Fruit fly (Drosophila melanogaster): ENCODE measurements around the gene Jhbp6.
A peak's percentile ranks its signal among the peaks of the same experiment; 100 is the strongest.

Gene Jhbp6

DNA sequence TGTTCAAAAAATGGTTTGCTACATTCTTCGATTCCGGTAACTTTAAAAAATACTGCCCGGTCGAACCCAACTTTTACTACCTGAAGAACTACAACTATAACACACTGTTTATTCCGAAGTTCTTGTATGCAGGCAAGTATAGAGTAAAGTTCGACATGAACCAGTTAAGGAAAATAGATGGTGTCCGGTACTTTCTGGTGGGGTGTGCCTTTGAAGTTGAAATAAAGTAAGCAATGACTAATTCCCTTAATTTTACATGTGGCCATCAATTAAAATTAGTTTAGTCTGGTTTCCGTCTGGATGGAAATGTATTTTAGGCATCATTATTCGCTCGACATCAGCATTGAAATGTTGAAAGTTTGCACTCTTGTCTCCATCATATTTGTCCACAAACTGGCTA is 23.7 kb upstream of the Jhbp6 start, which contains the start of gene CG33767:
Gene CG33767 (plus strand): TSS at position 301 of the 400 bp plus-strand sequence.
- TF ChIP-seq svp (GFP tag) (no peak), achi (GFP tag; optimal IDR thresholded peaks at IDR 0.05) (no peak), acj6 (GFP tag; optimal IDR thresholded peaks at IDR 0.05) (no peak), CG11762 (GFP tag; optimal IDR thresholded peaks at IDR 0.05; ENCODE audit: insufficient read depth) (no peak), Hr4 (GFP tag; optimal IDR thresholded peaks at IDR 0.05) (no peak), CG11294 (GFP tag; IDR thresholded peaks at IDR 0.05) (no peak), Smox (GFP tag; optimal IDR thresholded peaks at IDR 0.05) (no peak), lz (GFP tag; optimal IDR thresholded peaks at IDR 0.05) (no peak), CG15336 (GFP tag; IDR thresholded peaks at IDR 0.05) (no peak)

DNA sequence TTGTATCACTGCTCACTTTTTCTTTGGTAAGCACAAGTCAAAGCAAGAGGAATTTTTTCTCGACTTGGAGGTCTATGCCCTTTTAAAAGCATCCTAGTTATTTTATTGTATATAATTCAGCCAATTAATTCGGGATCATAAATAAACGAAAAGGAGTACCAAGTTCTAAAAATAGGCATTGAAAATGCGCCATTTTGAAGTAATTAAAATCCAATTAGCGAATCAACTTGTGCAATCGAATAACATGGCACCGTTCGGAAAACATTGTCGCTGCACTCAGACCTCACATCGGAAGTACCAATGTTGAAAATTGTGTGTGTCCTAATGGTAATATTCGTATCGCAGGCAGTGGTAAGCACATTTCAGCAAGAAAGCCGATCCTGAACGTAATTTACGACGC is 22.9 kb upstream of the Jhbp6 start, which contains the start of gene CG33768:
Gene CG33768 (plus strand): TSS at position 301 of the 400 bp plus-strand sequence.
- TF ChIP-seq CG6792 (GFP tag; optimal IDR thresholded peaks at IDR 0.05) (no peak), Gug (GFP tag; IDR thresholded peaks at IDR 0.05) (no peak), CG6808 (GFP tag; optimal IDR thresholded peaks at IDR 0.05) (no peak), achi (GFP tag; optimal IDR thresholded peaks at IDR 0.05) (no peak), esn (GFP tag; optimal IDR thresholded peaks at IDR 0.05) (no peak), CG11902 (GFP tag; optimal IDR thresholded peaks at IDR 0.05) (no peak), CG8632 (GFP tag; optimal IDR thresholded peaks at IDR 0.05) (no peak), lz (GFP tag; optimal IDR thresholded peaks at IDR 0.05) (no peak), CG1621 (tag; optimal IDR thresholded peaks at IDR 0.05) (no peak), fd85E (GFP tag; optimal IDR thresholded peaks at IDR 0.05) (no peak), cyc (GFP tag; optimal IDR thresholded peaks at IDR 0.05) (no peak), Eip75B (GFP tag; optimal IDR thresholded peaks at IDR 0.05) (no peak)

DNA sequence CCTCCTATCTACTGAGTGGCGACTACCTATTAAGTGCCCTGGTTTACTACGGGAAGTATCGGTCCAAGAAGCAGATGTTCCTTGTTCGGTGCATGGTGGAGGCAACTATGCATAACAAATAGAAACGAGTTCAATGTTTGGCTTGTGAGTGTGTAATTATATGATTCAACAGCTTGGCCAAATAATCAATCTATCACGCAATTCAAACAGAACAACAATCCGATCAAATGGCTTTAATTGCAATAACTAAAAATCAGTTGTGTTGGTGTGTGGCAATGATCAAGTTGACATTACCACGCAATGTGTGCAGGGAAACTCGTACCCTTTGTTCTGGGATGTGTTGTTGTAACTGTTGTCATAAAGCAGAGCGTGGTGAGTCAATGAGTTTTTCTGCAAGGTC is 22.1 kb upstream of the Jhbp6 start, which contains the start of gene CG33769:
Gene CG33769 (plus strand): TSS at position 301 of the 400 bp plus-strand sequence.
- TF ChIP-seq Hr39 (GFP tag; optimal IDR thresholded peaks at IDR 0.05) = no peak
- TF ChIP-seq CG11294 (GFP tag; IDR thresholded peaks at IDR 0.05) = no peak
- TF ChIP-seq CG1621 (tag; optimal IDR thresholded peaks at IDR 0.05) = no peak
- TF ChIP-seq achi (GFP tag; optimal IDR thresholded peaks at IDR 0.05) = no peak
- no peak for TF ChIP-seq eg (GFP tag; IDR thresholded peaks at IDR 0.05)
- no peak for TF ChIP-seq lz (GFP tag; optimal IDR thresholded peaks at IDR 0.05)
- no peak for TF ChIP-seq CG10669 (GFP tag; optimal IDR thresholded peaks at IDR 0.05)
- no peak for TF ChIP-seq CG15336 (GFP tag; IDR thresholded peaks at IDR 0.05)
- TF ChIP-seq fkh (GFP tag; optimal IDR thresholded peaks at IDR 0.05) = no peak
- no peak for TF ChIP-seq salr (GFP tag; optimal IDR thresholded peaks at IDR 0.05)

DNA sequence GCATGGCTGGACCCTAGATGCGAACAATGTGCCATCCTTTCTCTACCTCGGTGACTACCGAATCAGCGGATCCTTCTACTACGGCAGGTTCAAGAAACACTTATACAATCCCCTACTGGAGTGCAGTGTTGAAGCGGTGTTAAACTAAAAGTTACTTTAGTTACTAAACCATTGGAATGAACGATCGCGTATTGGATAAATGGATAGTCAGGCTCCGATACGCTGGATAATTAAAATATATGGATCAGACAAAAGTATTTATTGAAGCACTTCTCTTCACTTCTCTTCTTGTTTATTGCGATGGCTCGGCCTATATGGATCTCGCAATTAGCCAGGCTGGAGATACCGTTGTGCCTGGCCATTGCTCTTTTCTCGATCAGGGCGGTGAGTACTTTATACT is 21.4 kb upstream of the Jhbp6 start, which contains the start of gene CG33770:
Gene CG33770 (plus strand): TSS at position 301 of the 400 bp plus-strand sequence.
- TF ChIP-seq CG16779 (tag; optimal IDR thresholded peaks at IDR 0.05) = no peak
- TF ChIP-seq CG32006 (GFP tag; optimal IDR thresholded peaks at IDR 0.05) = no peak
- TF ChIP-seq CG6808 (GFP tag; optimal IDR thresholded peaks at IDR 0.05) = no peak
- no peak for TF ChIP-seq CG6792 (GFP tag; optimal IDR thresholded peaks at IDR 0.05)
- TF ChIP-seq Met (GFP tag; optimal IDR thresholded peaks at IDR 0.05) = no peak
- no peak for TF ChIP-seq pdm3 (GFP tag; optimal IDR thresholded peaks at IDR 0.05)
- TF ChIP-seq CG3919 (GFP tag; optimal IDR thresholded peaks at IDR 0.05) = no peak
- peak; percentile 19 for TF ChIP-seq svp (GFP tag)
- TF ChIP-seq vri (GFP tag; optimal IDR thresholded peaks at IDR 0.05) = no peak

DNA sequence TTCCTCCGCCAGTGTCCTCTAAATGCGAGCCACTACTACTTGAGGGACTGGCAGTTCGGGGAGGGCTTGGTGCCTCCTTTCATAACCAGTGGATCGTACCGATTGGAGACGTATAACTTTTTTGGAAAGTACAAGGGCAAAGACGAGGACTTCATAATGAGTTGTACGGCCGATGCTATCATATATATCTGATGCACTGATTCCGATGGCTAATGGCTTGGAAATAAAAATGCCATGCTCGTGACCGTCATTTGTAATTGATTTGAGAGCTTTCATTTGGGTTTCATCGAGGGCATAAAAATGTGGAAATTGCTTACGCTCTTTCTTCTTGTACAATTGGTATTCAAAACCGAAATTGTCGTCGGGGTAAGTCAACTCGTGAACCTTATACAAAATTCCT is 20.7 kb upstream of the Jhbp6 start, which contains the start of gene CG33771:
Gene CG33771 (plus strand): TSS at position 301 of the 400 bp plus-strand sequence.
- TF ChIP-seq CG7368 (GFP tag; optimal IDR thresholded peaks at IDR 0.05) (no peak), Sox14 (GFP tag; optimal IDR thresholded peaks at IDR 0.05) (no peak), CG3919 (GFP tag; optimal IDR thresholded peaks at IDR 0.05) (no peak), fkh (GFP tag; optimal IDR thresholded peaks at IDR 0.05) (no peak), net (GFP tag; optimal IDR thresholded peaks at IDR 0.05) (no peak), eg (GFP tag; IDR thresholded peaks at IDR 0.05) (no peak), cyc (GFP tag; optimal IDR thresholded peaks at IDR 0.05) (no peak), CG6808 (GFP tag; optimal IDR thresholded peaks at IDR 0.05) (no peak), CG8119 (GFP tag; IDR thresholded peaks at IDR 0.05) (no peak), CG10631 (GFP tag; optimal IDR thresholded peaks at IDR 0.05) (no peak), CG1621 (tag; optimal IDR thresholded peaks at IDR 0.05) (no peak), vri (GFP tag; optimal IDR thresholded peaks at IDR 0.05) (no peak)

Measured in whole organism, prepupa.